Worm (Caenorhabditis elegans): ENCODE data around the gene F25E5.2.

DNA sequence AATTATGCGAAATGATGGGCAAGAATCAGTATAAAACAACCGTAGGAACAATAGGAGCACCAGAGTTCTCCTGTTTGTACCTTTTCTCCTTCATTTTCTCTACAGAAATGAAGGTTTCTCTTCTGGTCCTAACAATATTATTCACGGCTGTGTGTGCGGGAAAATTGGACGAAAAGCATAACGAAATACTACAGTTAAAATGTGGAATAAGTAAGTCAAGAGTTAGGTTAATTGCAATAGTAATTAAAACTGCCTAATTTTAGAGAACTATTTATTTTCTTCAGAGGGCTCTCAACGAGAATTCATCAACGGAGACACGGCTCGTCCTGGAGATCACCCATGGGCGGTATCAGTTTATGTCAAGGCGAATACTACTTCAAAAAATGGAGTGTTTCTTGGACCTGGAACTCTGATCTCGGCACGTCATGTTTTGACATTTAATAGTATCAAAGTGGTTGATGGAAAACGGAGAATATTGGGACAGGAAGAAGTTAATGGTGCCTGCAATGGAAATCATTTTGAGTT lies 5.7 kb upstream of the F25E5.2 start, which contains the start of gene try-12:
- TF ChIP-seq ama-1 (optimal IDR thresholded peaks at IDR 0.05) (no peak), nhr-11 (tag; optimal IDR thresholded peaks at IDR 0.05) (no peak), nhr-67 (tag; optimal IDR thresholded peaks at IDR 0.05) (no peak), nhr-237 (tag; optimal IDR thresholded peaks at IDR 0.05) (no peak)

Measured in whole organism, L3 larva.